Fruit fly (Drosophila melanogaster) whole organism, embryonic: ENCODE measurements around the gene hiro.

ENCODE experiments used
- BEAF-32 ChIP-seq: fragments of 200-800 bp; sonication (Bioruptor generic); optimal IDR thresholded peaks from 3 replicates; lab custom pipeline; 2017; ENCODE audit warnings: missing biosample characterization, missing genetic modification characterization, mild to moderate bottlenecking, moderate library complexity, missing genetic modification reagents
- CG11093 ChIP-seq: fragments of 200-800 bp; sonication (Bioruptor generic); IDR thresholded peaks from 3 replicates; pipeline ENCODE4 v1.3.6; 2022; ENCODE audit warnings: missing biosample characterization, missing genetic modification characterization
- CG11695 ChIP-seq: fragments of 200-800 bp; sonication (Bioruptor generic); IDR thresholded peaks from 3 replicates; pipeline ENCODE4 v1.3.6; 2022; ENCODE audit warnings: missing biosample characterization, missing genetic modification characterization
- CG12659 ChIP-seq: fragments of 200-800 bp; sonication (Bioruptor generic); optimal IDR thresholded peaks from 3 replicates; lab custom pipeline; 2017; ENCODE audit warnings: mild to moderate bottlenecking, missing biosample characterization, missing genetic modification reagents, missing genetic modification characterization
- CG17328 ChIP-seq: fragments of 200-800 bp; sonication (Bioruptor generic); IDR thresholded peaks from 2 replicates; pipeline ENCODE4 v1.3.6; 2022; ENCODE audit warnings: missing biosample characterization, missing genetic modification characterization
- CG18599 ChIP-seq: fragments of 200-800 bp; sonication (Bioruptor generic); optimal IDR thresholded peaks from 3 replicates; lab custom pipeline; 2017; ENCODE audit warnings: missing biosample characterization, missing genetic modification characterization, mild to moderate bottlenecking, moderate library complexity, missing genetic modification reagents
- CG2116 ChIP-seq: fragments of 200-800 bp; sonication (Bioruptor generic); optimal IDR thresholded peaks from 3 replicates; lab custom pipeline; 2018; ENCODE audit warnings: missing biosample characterization, mild to moderate bottlenecking, missing genetic modification characterization
- CG2202 ChIP-seq: fragments of 200-800 bp; sonication (Bioruptor generic); optimal IDR thresholded peaks from 2 replicates; lab custom pipeline; 2018; ENCODE audit warnings: missing biosample characterization, mild to moderate bottlenecking, missing genetic modification characterization
- CG31388 ChIP-seq: fragments of 200-800 bp; sonication (Bioruptor generic); optimal IDR thresholded peaks from 2 replicates; lab custom pipeline; 2016; ENCODE audit warnings: missing biosample characterization, missing genetic modification characterization
- CG32532 ChIP-seq: fragments of 200-800 bp; sonication (Bioruptor generic); IDR thresholded peaks from 2 replicates; pipeline ENCODE4 v1.3.6; 2022; ENCODE audit warnings: missing biosample characterization, missing genetic modification characterization
- CG3407 ChIP-seq: fragments of 200-800 bp; sonication (Bioruptor generic); optimal IDR thresholded peaks from 2 replicates; lab custom pipeline; 2018; ENCODE audit warnings: missing biosample characterization, mild to moderate bottlenecking, missing genetic modification characterization
- CG34224 ChIP-seq: fragments of 200-800 bp; sonication (Bioruptor generic); IDR thresholded peaks from 3 replicates; pipeline ENCODE4 v1.3.6; 2022; ENCODE audit warnings: missing biosample characterization, missing genetic modification characterization; ENCODE audit not compliant: partially characterized antibody
- CG34422 ChIP-seq: fragments of 200-800 bp; sonication (Bioruptor generic); IDR thresholded peaks from 3 replicates; pipeline ENCODE4 v1.3.6; 2022; ENCODE audit warnings: missing biosample characterization, missing genetic modification characterization
- CG5180 ChIP-seq: fragments of 200-800 bp; sonication (Bioruptor generic); optimal IDR thresholded peaks from 3 replicates; lab custom pipeline; 2017; ENCODE audit warnings: missing biosample characterization, missing genetic modification characterization, mild to moderate bottlenecking, moderate library complexity, missing genetic modification reagents
- CG6689 ChIP-seq: fragments of 200-800 bp; sonication (Bioruptor generic); IDR thresholded peaks from 2 replicates; pipeline ENCODE4 v1.3.6; 2022; ENCODE audit warnings: missing biosample characterization, missing genetic modification characterization
- CG7271 ChIP-seq: fragments of 200-800 bp; sonication (Bioruptor generic); optimal IDR thresholded peaks from 2 replicates; lab custom pipeline; 2018; ENCODE audit warnings: missing biosample characterization, mild to moderate bottlenecking, missing genetic modification characterization, moderate library complexity
- CG7987 ChIP-seq: fragments of 200-800 bp; sonication (Bioruptor generic); optimal IDR thresholded peaks from 2 replicates; lab custom pipeline; 2018; ENCODE audit warnings: missing biosample characterization, mild to moderate bottlenecking, missing genetic modification characterization, moderate library complexity
- CG8388 ChIP-seq: fragments of 200-800 bp; sonication (Bioruptor generic); optimal IDR thresholded peaks from 2 replicates; lab custom pipeline; 2019; ENCODE audit warnings: missing biosample characterization, mild to moderate bottlenecking, missing genetic modification characterization, moderate library complexity
- CTCF ChIP-seq: fragments of 200-800 bp; sonication (Bioruptor generic); optimal IDR thresholded peaks from 2 replicates; lab custom pipeline; 2017; ENCODE audit warnings: missing biosample characterization, mild to moderate bottlenecking, missing genetic modification characterization, moderate library complexity
- CkIIα-i1 ChIP-seq: fragments of 200-800 bp; sonication (Bioruptor generic); IDR thresholded peaks from 2 replicates; pipeline ENCODE4 v1.3.6; 2022; ENCODE audit warnings: missing biosample characterization, missing genetic modification characterization
- CoRest ChIP-seq: fragments of 200-800 bp; sonication (Bioruptor generic); optimal IDR thresholded peaks from 3 replicates; lab custom pipeline; 2018; ENCODE audit warnings: missing biosample characterization, mild to moderate bottlenecking, missing genetic modification characterization, moderate library complexity
- CrebB ChIP-seq: fragments of 200-800 bp; sonication (Bioruptor generic); optimal IDR thresholded peaks from 3 replicates; lab custom pipeline; 2018; ENCODE audit warnings: missing biosample characterization, mild to moderate bottlenecking, missing genetic modification characterization
- D19A ChIP-seq: fragments of 200-800 bp; optimal IDR thresholded peaks from 3 replicates; lab custom pipeline; 2019; ENCODE audit warnings: missing biosample characterization, mild to moderate bottlenecking, missing genetic modification characterization, moderate library complexity
- Fer2 ChIP-seq: fragments of 200-800 bp; sonication (Bioruptor generic); optimal IDR thresholded peaks from 2 replicates; lab custom pipeline; 2018; ENCODE audit warnings: missing biosample characterization, mild to moderate bottlenecking, missing genetic modification characterization, moderate library complexity
- Fer3 ChIP-seq: fragments of 200-800 bp; sonication (Bioruptor generic); optimal IDR thresholded peaks from 2 replicates; lab custom pipeline; 2018; ENCODE audit warnings: missing biosample characterization, mild to moderate bottlenecking, missing genetic modification characterization, moderate library complexity
- HHEX ChIP-seq: fragments of 200-800 bp; sonication (Bioruptor generic); optimal IDR thresholded peaks from 3 replicates; lab custom pipeline; 2017; ENCODE audit warnings: missing biosample characterization, mild to moderate bottlenecking, missing genetic modification characterization, missing genetic modification reagents
- NC2α ChIP-seq: fragments of 200-800 bp; sonication (Bioruptor generic); optimal IDR thresholded peaks from 2 replicates; lab custom pipeline; 2016; ENCODE audit warnings: missing biosample characterization, missing genetic modification characterization
- Nf-YB ChIP-seq: fragments of 200-800 bp; sonication (Bioruptor generic); optimal IDR thresholded peaks from 3 replicates; lab custom pipeline; 2019; ENCODE audit warnings: missing biosample characterization, mild to moderate bottlenecking, missing genetic modification characterization, moderate library complexity
- Oaz ChIP-seq: fragments of 200-800 bp; sonication (Bioruptor generic); IDR thresholded peaks from 2 replicates; pipeline ENCODE4 v1.3.6; 2022; ENCODE audit warnings: missing biosample characterization, missing genetic modification characterization
- Ssrp ChIP-seq: fragments of 200-800 bp; sonication (Bioruptor generic); optimal IDR thresholded peaks from 2 replicates; lab custom pipeline; 2018; ENCODE audit warnings: missing biosample characterization, mild to moderate bottlenecking, missing genetic modification characterization, moderate library complexity
- Usf ChIP-seq: fragments of 200-800 bp; sonication (Bioruptor generic); optimal IDR thresholded peaks from 2 replicates; lab custom pipeline; 2017; ENCODE audit warnings: missing genotype, missing biosample characterization, missing genetic modification characterization
- Xrp1 ChIP-seq: fragments of 200-800 bp; sonication (Bioruptor generic); IDR thresholded peaks from 2 replicates; pipeline ENCODE4 v1.3.6; 2022; ENCODE audit warnings: missing biosample characterization, missing genetic modification characterization
- chif ChIP-seq, 2 experiments: fragments of 200-800 bp; sonication (Bioruptor generic); optimal IDR thresholded peaks; 3 replicates each; lab custom pipeline; 2016; ENCODE audit warnings: missing biosample characterization in 2 of 2, missing genetic modification characterization in 2 of 2
- croc ChIP-seq: fragments of 200-800 bp; sonication (Bioruptor generic); conservative IDR thresholded peaks from 3 replicates; pipeline ENCODE4 v1.3.6; 2022; ENCODE audit warnings: missing biosample characterization, missing genetic modification characterization
- dmrt11E ChIP-seq: fragments of 200-800 bp; sonication (Bioruptor generic); optimal IDR thresholded peaks from 3 replicates; lab custom pipeline; 2018; ENCODE audit warnings: missing biosample characterization, mild to moderate bottlenecking, missing genetic modification characterization, moderate library complexity
- dmrt99B ChIP-seq: fragments of 200-800 bp; sonication (Bioruptor generic); optimal IDR thresholded peaks from 2 replicates; lab custom pipeline; 2018; ENCODE audit warnings: missing biosample characterization, mild to moderate bottlenecking, missing genetic modification characterization, moderate library complexity
- ftz-f1 ChIP-seq: fragments of 200-800 bp; sonication (Bioruptor generic); optimal IDR thresholded peaks from 2 replicates; lab custom pipeline; 2016; ENCODE audit warnings: missing biosample characterization, missing genetic modification characterization
- gcm2 ChIP-seq: fragments of 200-800 bp; sonication (Bioruptor generic); optimal IDR thresholded peaks from 2 replicates; lab custom pipeline; 2016; ENCODE audit warnings: missing biosample characterization, missing genetic modification characterization
- gem ChIP-seq: fragments of 200-800 bp; sonication (Bioruptor generic); optimal IDR thresholded peaks from 2 replicates; lab custom pipeline; 2019; ENCODE audit warnings: missing biosample characterization, mild to moderate bottlenecking, missing genetic modification characterization, moderate library complexity
- gsb-n ChIP-seq: fragments of 200-800 bp; sonication (Bioruptor generic); optimal IDR thresholded peaks from 3 replicates; lab custom pipeline; 2018; ENCODE audit warnings: missing biosample characterization, mild to moderate bottlenecking, missing genetic modification characterization
- gt ChIP-seq: fragments of 200-800 bp; sonication (Bioruptor generic); IDR thresholded peaks from 2 replicates; pipeline ENCODE4 v1.3.6; 2022; ENCODE audit warnings: missing biosample characterization, missing genetic modification characterization
- jumu ChIP-seq: fragments of 200-800 bp; sonication (Bioruptor generic); optimal IDR thresholded peaks from 3 replicates; lab custom pipeline; 2016; ENCODE audit warnings: missing biosample characterization, missing genetic modification characterization
- p53 ChIP-seq: fragments of 200-800 bp; sonication (Bioruptor generic); optimal IDR thresholded peaks from 2 replicates; lab custom pipeline; 2016; ENCODE audit warnings: missing biosample characterization, missing genetic modification characterization
- pan ChIP-seq, 4 experiments: fragments of >200 bp in 3 of 4; fragments of 200-800 bp in 1 of 4; sonication (Bioruptor generic) in 1 of 4; optimal IDR thresholded peaks in 3 of 4; IDR thresholded peaks in 1 of 4; 2 replicates each; pipeline versions ENCODE4 v1.3.6 to Lab custom; 2017 to 2022; ENCODE audit warnings: missing biosample characterization in 2 of 4, missing genetic modification characterization in 2 of 4, mixed read lengths in 1 of 4
- ranshi ChIP-seq: fragments of 200-800 bp; sonication (Bioruptor generic); IDR thresholded peaks from 2 replicates; pipeline ENCODE4 v1.3.6; 2022; ENCODE audit warnings: missing biosample characterization, missing genetic modification characterization
- ro ChIP-seq: fragments of 200-800 bp; sonication (Bioruptor generic); IDR thresholded peaks from 2 replicates; pipeline ENCODE4 v1.3.6; 2022; ENCODE audit warnings: missing biosample characterization, missing genetic modification characterization
- schlank ChIP-seq: fragments of 200-800 bp; sonication (Bioruptor generic); optimal IDR thresholded peaks from 2 replicates; lab custom pipeline; 2018; ENCODE audit warnings: missing biosample characterization, mild to moderate bottlenecking, missing genetic modification characterization
- scrt ChIP-seq: fragments of 200-800 bp; sonication (Bioruptor generic); optimal IDR thresholded peaks from 2 replicates; lab custom pipeline; 2018; ENCODE audit warnings: missing biosample characterization, mild to moderate bottlenecking, missing genetic modification characterization, moderate library complexity

hiro gene

DNA sequence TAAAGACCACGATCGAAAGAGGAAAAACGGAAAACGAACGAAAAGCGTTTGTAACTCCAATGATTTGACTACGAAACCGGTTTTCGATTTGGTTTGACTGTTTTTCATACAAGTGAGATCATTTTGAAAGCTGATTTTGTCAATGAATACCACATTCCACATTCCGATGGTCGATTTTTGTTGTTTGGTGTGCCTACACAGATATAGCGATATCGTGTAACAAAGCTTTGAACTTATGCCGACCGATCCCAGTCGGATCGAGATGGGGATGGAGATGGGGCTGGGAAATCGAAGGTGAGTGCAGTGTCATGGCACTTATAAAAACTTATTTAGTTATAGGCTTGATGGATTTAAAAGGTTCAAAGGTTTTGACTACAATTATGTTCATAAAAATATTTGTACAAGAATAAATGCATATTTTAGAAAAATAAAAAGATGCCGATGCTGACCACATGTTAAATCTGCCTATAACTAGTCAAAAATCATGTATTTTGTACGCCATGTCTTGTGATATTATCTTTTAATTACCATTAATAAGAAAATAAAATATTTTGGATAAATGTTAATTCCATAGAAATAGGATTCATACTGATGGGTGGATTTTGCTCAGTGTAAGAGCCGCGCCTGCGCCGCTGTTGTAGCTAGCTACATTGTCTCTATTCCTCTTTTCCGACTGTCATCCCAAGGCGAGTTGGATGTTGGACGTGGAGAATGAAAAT is 45.5 kb downstream of the hiro start (continued):
- TF ChIP-seq CG32532 (peak; percentile 63), dmrt11E (tag; lab: Kevin White, UChicago) (peak; percentile 72), CTCF (GFP tag; lab: Kevin White, UChicago) (no peak), CG11695 (GFP tag; lab: Robert Waterston, UW) (peak; percentile 20; the same call in 1 of the 3 replicates), chif (GFP tag; optimal IDR thresholded peaks at IDR 0.05; lab: Kevin White, UChicago) (peak in 1 of 2 experiments; percentile 7), gt (GFP tag; lab: Robert Waterston, UW) (no peak), CG34422 (GFP tag; lab: Robert Waterston, UW) (0 out of 3 replicates have a peak, but pooled peaks have one; percentile 42), Ssrp (tag; lab: Kevin White, UChicago) (peak; percentile 68), dmrt99B (peak; percentile 74), Nf-YB (GFP tag; lab: Kevin White, UChicago) (peak; percentile 45), ranshi (GFP tag; lab: Robert Waterston, UW) (no peak), CG7271 (tag; lab: Kevin White, UChicago) (no peak), croc (peak; percentile 34; the same call in 1 of the 3 replicates), ro (peak; percentile 41; the same call in 1 of the 2 replicates), CG2116 (GFP tag; lab: Kevin White, UChicago) (no peak), CoRest (tag; lab: Kevin White, UChicago) (peak; percentile 75), CG5180 (GFP tag; lab: Kevin White, UChicago) (peak; percentile 5), BEAF-32 (GFP tag; lab: Kevin White, UChicago) (no peak), gcm2 (GFP tag; lab: Kevin White, UChicago) (no peak), schlank (tag; lab: Kevin White, UChicago) (no peak), ftz-f1 (GFP tag; lab: Kevin White, UChicago) (no peak), Oaz (GFP tag; lab: Robert Waterston, UW) (no peak), CG34224 (GFP tag; lab: Robert Waterston, UW) (no peak), CG17328 (GFP tag; lab: Robert Waterston, UW) (0 out of 2 replicates have a peak, but pooled peaks have one; percentile 27), pan (optimal IDR thresholded peaks at IDR 0.05; lab: Kevin White, UChicago) (no peak), pan (GFP tag; optimal IDR thresholded peaks at IDR 0.05 in 1 of 2, IDR thresholded peaks at IDR 0.05 in 1 of 2) (peak in 1 of 2 experiments; percentile 22), CG8388 (GFP tag; lab: Kevin White, UChicago) (peak; percentile 76), scrt (GFP tag; lab: Kevin White, UChicago) (peak; percentile 44), CG11093 (GFP tag; lab: Robert Waterston, UW) (0 out of 3 replicates have a peak, but pooled peaks have one; percentile 19), NC2α (GFP tag; lab: Kevin White, UChicago) (no peak), p53 (no peak), CG6689 (GFP tag; lab: Robert Waterston, UW) (peak; percentile 44; the same call in 1 of the 2 replicates), CG3407 (peak; percentile 24), CrebB (tag; lab: Kevin White, UChicago) (no peak), Usf (GFP tag; lab: Kevin White, UChicago) (peak; percentile 3), CkIIα-i1 (GFP tag; lab: Robert Waterston, UW) (no peak), jumu (no peak), Fer3 (tag; lab: Kevin White, UChicago) (peak; percentile 32), gsb-n (tag; lab: Kevin White, UChicago) (peak; percentile 55), CG31388 (no peak), CG7987 (GFP tag; lab: Kevin White, UChicago) (no peak), HHEX (GFP tag; lab: Kevin White, UChicago) (peak; percentile 48), D19A (peak; percentile 63), CG18599 (peak; percentile 50), CG12659 (GFP tag; lab: Kevin White, UChicago) (peak; percentile 55), gem (peak; percentile 85), CG2202 (tag; lab: Kevin White, UChicago) (no peak), Xrp1 (GFP tag; lab: Robert Waterston, UW) (peak; percentile 63), Fer2 (tag; lab: Kevin White, UChicago) (no peak)
